Fruit fly (Drosophila melanogaster) whole organism, prepupa: ENCODE measurements around the gene hoip.

ENCODE experiments used
- CG16779 ChIP-seq: fragments of 200-800 bp; sonication (Bioruptor generic); optimal IDR thresholded peaks from 3 replicates; lab custom pipeline; 2017; ENCODE audit warnings: missing biosample characterization, mild to moderate bottlenecking, missing genetic modification characterization
- CG9139 ChIP-seq: fragments of 200-800 bp; sonication (Bioruptor generic); optimal IDR thresholded peaks from 3 replicates; lab custom pipeline; 2017; ENCODE audit warnings: missing biosample characterization, mild to moderate bottlenecking, missing genetic modification characterization
- Eip78C ChIP-seq: fragments of 200-800 bp; sonication (Bioruptor generic); peaks from one replicate; lab custom pipeline; 2016; ENCODE audit warnings: missing biosample characterization, missing genetic modification characterization
- OdsH ChIP-seq: fragments of 200-800 bp; sonication (Bioruptor generic); optimal IDR thresholded peaks from 3 replicates; lab custom pipeline; 2016; ENCODE audit warnings: missing biosample characterization, missing genetic modification characterization
- lz ChIP-seq: fragments of 200-800 bp; sonication (Bioruptor generic); optimal IDR thresholded peaks from 3 replicates; lab custom pipeline; 2016; ENCODE audit warnings: missing biosample characterization, missing genetic modification characterization

DNA sequence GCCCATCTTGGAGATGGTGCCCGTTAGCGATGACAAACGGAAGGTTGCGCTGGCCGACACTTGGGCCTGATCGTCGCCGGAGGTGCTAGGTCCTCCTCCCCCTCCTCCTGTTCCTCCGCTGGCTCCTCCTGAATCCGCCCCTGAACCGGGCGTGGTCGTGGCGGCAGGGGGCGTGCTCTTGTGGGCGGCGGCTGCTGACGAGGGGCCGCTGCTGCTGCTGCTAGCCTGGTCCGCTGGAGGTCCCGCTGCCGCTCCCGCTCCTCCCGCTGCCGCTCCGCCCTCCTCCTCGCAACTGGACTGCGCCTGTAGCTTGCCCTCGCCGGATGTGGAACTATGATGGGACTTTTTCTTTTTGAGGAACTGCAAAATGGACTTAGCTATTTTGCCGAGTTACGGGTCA is 2.0 kb upstream of the hoip start:
- TF ChIP-seq CG9139 (GFP tag; lab: Kevin White, UChicago) (no peak), CG16779 (no peak), OdsH (GFP tag; lab: Kevin White, UChicago) (no peak), lz (no peak), Eip78C (no peak)
